Fruit fly (Drosophila melanogaster) whole organism, embryonic: ENCODE results near the gene CG5500.

Source experiments
- Atf6 ChIP-seq: fragments of 200-800 bp; sonication (Bioruptor generic); IDR thresholded peaks from 2 replicates; pipeline ENCODE4 v1.3.6; 2022; ENCODE audit warnings: missing biosample characterization, missing genetic modification characterization
- BtbVII ChIP-seq: fragments of 200-800 bp; sonication (Bioruptor generic); optimal IDR thresholded peaks from 3 replicates; lab custom pipeline; 2017; ENCODE audit warnings: missing biosample characterization, mild to moderate bottlenecking, missing genetic modification characterization
- C15 ChIP-seq: fragments of 200-800 bp; sonication (Bioruptor generic); IDR thresholded peaks from 3 replicates; pipeline ENCODE4 v1.3.6; 2022; ENCODE audit warnings: missing biosample characterization, missing genetic modification characterization
- CG12104 ChIP-seq: fragments of 200-800 bp; sonication (Bioruptor generic); optimal IDR thresholded peaks from 3 replicates; lab custom pipeline; 2016; ENCODE audit warnings: missing biosample characterization, missing genetic modification characterization
- CG12219 ChIP-seq: fragments of 200-800 bp; sonication (Bioruptor generic); optimal IDR thresholded peaks from 3 replicates; lab custom pipeline; 2018; ENCODE audit warnings: missing biosample characterization, mild to moderate bottlenecking, missing genetic modification characterization
- CG1233 ChIP-seq: fragments of 200-800 bp; sonication (Bioruptor generic); optimal IDR thresholded peaks from 4 replicates; lab custom pipeline; 2018; ENCODE audit warnings: missing biosample characterization, mild to moderate bottlenecking, missing genetic modification characterization
- CG12659 ChIP-seq: fragments of 200-800 bp; sonication (Bioruptor generic); optimal IDR thresholded peaks from 3 replicates; lab custom pipeline; 2017; ENCODE audit warnings: mild to moderate bottlenecking, missing biosample characterization, missing genetic modification reagents, missing genetic modification characterization
- CG12769 ChIP-seq: fragments of 200-800 bp; sonication (Bioruptor generic); optimal IDR thresholded peaks from 2 replicates; lab custom pipeline; 2019; ENCODE audit warnings: missing biosample characterization, mild to moderate bottlenecking, missing genetic modification characterization, moderate library complexity
- CG13624 ChIP-seq: fragments of 200-800 bp; sonication (Bioruptor generic); optimal IDR thresholded peaks from 2 replicates; lab custom pipeline; 2016; ENCODE audit warnings: missing biosample characterization, missing genetic modification characterization
- CG15073 ChIP-seq: fragments of 200-800 bp; sonication (Bioruptor generic); optimal IDR thresholded peaks from 2 replicates; lab custom pipeline; 2016; ENCODE audit warnings: missing biosample characterization, missing genetic modification characterization
- CG17802 ChIP-seq: fragments of 200-800 bp; sonication (Bioruptor generic); optimal IDR thresholded peaks from 2 replicates; lab custom pipeline; 2018; ENCODE audit warnings: missing biosample characterization, mild to moderate bottlenecking, missing genetic modification characterization, moderate library complexity
- CG17829 ChIP-seq: fragments of 200-800 bp; optimal IDR thresholded peaks from 2 replicates; lab custom pipeline; 2019; ENCODE audit warnings: missing biosample characterization, mild to moderate bottlenecking, missing genetic modification characterization, moderate library complexity
- CG17912 ChIP-seq: fragments of 200-800 bp; sonication (Bioruptor generic); optimal IDR thresholded peaks from 2 replicates; lab custom pipeline; 2018; ENCODE audit warnings: missing biosample characterization, mild to moderate bottlenecking, missing genetic modification characterization
- CG18619 ChIP-seq: fragments of 200-800 bp; sonication (Bioruptor generic); optimal IDR thresholded peaks from 3 replicates; lab custom pipeline; 2017; ENCODE audit warnings: missing biosample characterization, mild to moderate bottlenecking, missing genetic modification characterization
- CG3065 ChIP-seq: fragments of 200-800 bp; sonication (Bioruptor generic); optimal IDR thresholded peaks from 2 replicates; lab custom pipeline; 2016; ENCODE audit warnings: missing biosample characterization, missing genetic modification characterization
- CG33213 ChIP-seq: fragments of 200-800 bp; sonication (Bioruptor generic); optimal IDR thresholded peaks from 3 replicates; lab custom pipeline; 2016; ENCODE audit warnings: missing biosample characterization, missing genetic modification characterization
- CG34422 ChIP-seq: fragments of 200-800 bp; sonication (Bioruptor generic); IDR thresholded peaks from 3 replicates; pipeline ENCODE4 v1.3.6; 2022; ENCODE audit warnings: missing biosample characterization, missing genetic modification characterization
- CG4282 ChIP-seq: fragments of 200-800 bp; sonication (Bioruptor generic); optimal IDR thresholded peaks from 2 replicates; lab custom pipeline; 2016; ENCODE audit warnings: missing biosample characterization, missing genetic modification characterization
- CG5953 ChIP-seq: fragments of 200-800 bp; sonication (Bioruptor generic); IDR thresholded peaks from 2 replicates; pipeline ENCODE4 v1.3.6; 2022; ENCODE audit warnings: missing biosample characterization, missing genetic modification characterization
- CG7372 ChIP-seq: fragments of 200-800 bp; sonication (Bioruptor generic); IDR thresholded peaks from 2 replicates; pipeline ENCODE4 v1.3.6; 2022; ENCODE audit warnings: missing biosample characterization, missing genetic modification characterization
- CG7987 ChIP-seq: fragments of 200-800 bp; sonication (Bioruptor generic); optimal IDR thresholded peaks from 2 replicates; lab custom pipeline; 2018; ENCODE audit warnings: missing biosample characterization, mild to moderate bottlenecking, missing genetic modification characterization, moderate library complexity
- CG8359 ChIP-seq: fragments of 200-800 bp; sonication (Bioruptor generic); optimal IDR thresholded peaks from 2 replicates; lab custom pipeline; 2017; ENCODE audit warnings: missing biosample characterization, mild to moderate bottlenecking, missing genetic modification characterization, borderline replicate concordance
- CG8944 ChIP-seq: fragments of 200-800 bp; sonication (Bioruptor generic); optimal IDR thresholded peaks from 3 replicates; lab custom pipeline; 2016; ENCODE audit warnings: missing biosample characterization, missing genetic modification characterization
- CG9817 ChIP-seq: fragments of 200-800 bp; sonication (Bioruptor generic); optimal IDR thresholded peaks from 2 replicates; lab custom pipeline; 2018; ENCODE audit warnings: missing biosample characterization, mild to moderate bottlenecking, missing genetic modification characterization, moderate library complexity
- Chrac-16 ChIP-seq: fragments of 200-800 bp; sonication (Bioruptor generic); optimal IDR thresholded peaks from 3 replicates; lab custom pipeline; 2016; ENCODE audit warnings: missing biosample characterization, missing genetic modification characterization
- Dref ChIP-seq: fragments of 200-800 bp; sonication (Bioruptor generic); IDR thresholded peaks from 2 replicates; pipeline ENCODE4 v1.3.6; 2022; ENCODE audit warnings: missing biosample characterization, missing genetic modification characterization
- H2.0 ChIP-seq: fragments of 200-800 bp; sonication (Bioruptor generic); IDR thresholded peaks from 2 replicates; pipeline ENCODE4 v1.3.6; 2022; ENCODE audit warnings: missing biosample characterization, missing genetic modification characterization
- Med ChIP-seq: fragments of 200-800 bp; sonication (Bioruptor generic); peaks from one replicate; lab custom pipeline; 2016; ENCODE audit warnings: missing biosample characterization, missing genetic modification characterization, mild to moderate bottlenecking, inconsistent platforms, moderate library complexity
- NFAT ChIP-seq: fragments of 200-800 bp; sonication (Bioruptor generic); IDR thresholded peaks from 2 replicates; pipeline ENCODE4 v1.3.6; 2022; ENCODE audit warnings: missing biosample characterization, missing genetic modification characterization
- NK7.1 ChIP-seq: fragments of 200-800 bp; sonication (Bioruptor generic); optimal IDR thresholded peaks from 3 replicates; lab custom pipeline; 2016; ENCODE audit warnings: missing biosample characterization, missing genetic modification characterization
- PHDP ChIP-seq: fragments of 200-800 bp; sonication (Bioruptor generic); optimal IDR thresholded peaks from 3 replicates; lab custom pipeline; 2018; ENCODE audit warnings: missing biosample characterization, mild to moderate bottlenecking, missing genetic modification characterization, moderate library complexity
- Pdp1 ChIP-seq, 2 experiments: fragments of 200-800 bp; sonication (Bioruptor generic); optimal IDR thresholded peaks; 3 replicates each; lab custom pipeline; 2016; ENCODE audit warnings: missing biosample characterization in 2 of 2, missing genetic modification characterization in 2 of 2, mild to moderate bottlenecking in 1 of 2, moderate library complexity in 1 of 2
- Rfx ChIP-seq: fragments of 200-800 bp; sonication (Bioruptor generic); IDR thresholded peaks from 2 replicates; pipeline ENCODE4 v1.3.6; 2022; ENCODE audit warnings: missing biosample characterization, missing genetic modification characterization
- Sox100B ChIP-seq: fragments of 200-800 bp; sonication (Bioruptor generic); optimal IDR thresholded peaks from 3 replicates; lab custom pipeline; 2018; ENCODE audit warnings: missing biosample characterization, mild to moderate bottlenecking, missing genetic modification characterization
- ac ChIP-seq: fragments of 200-800 bp; sonication (Bioruptor generic); optimal IDR thresholded peaks from 3 replicates; lab custom pipeline; 2017; ENCODE audit warnings: missing biosample characterization, mild to moderate bottlenecking, missing genetic modification characterization
- ash1 ChIP-seq: fragments of 200-800 bp; sonication (Bioruptor generic); optimal IDR thresholded peaks from 2 replicates; lab custom pipeline; 2018; ENCODE audit warnings: missing biosample characterization, mild to moderate bottlenecking, missing genetic modification characterization
- cad ChIP-seq: fragments of >200 bp; optimal IDR thresholded peaks from 2 replicates; lab custom pipeline; 2017; ENCODE audit warnings: missing biosample characterization, missing genetic modification characterization
- dimm ChIP-seq: fragments of 200-800 bp; sonication (Bioruptor generic); IDR thresholded peaks from 2 replicates; pipeline ENCODE4 v1.3.6; 2022; ENCODE audit warnings: missing biosample characterization, missing genetic modification characterization
- dm ChIP-seq: fragments of 200-800 bp; sonication (Bioruptor generic); optimal IDR thresholded peaks from 3 replicates; lab custom pipeline; 2016; ENCODE audit warnings: missing biosample characterization, missing genetic modification characterization
- en ChIP-seq: fragments of 200-800 bp; sonication (Bioruptor generic); optimal IDR thresholded peaks from 2 replicates; lab custom pipeline; 2016; ENCODE audit warnings: missing biosample characterization, missing genetic modification characterization
- esg ChIP-seq: fragments of 200-800 bp; sonication (Bioruptor generic); conservative IDR thresholded peaks from 2 replicates; pipeline ENCODE4 v1.3.6; 2022; ENCODE audit warnings: missing biosample characterization, missing genetic modification characterization
- eyg ChIP-seq: fragments of 200-800 bp; sonication (Bioruptor generic); optimal IDR thresholded peaks from 3 replicates; lab custom pipeline; 2016; ENCODE audit warnings: missing biosample characterization, missing genetic modification characterization
- fu2 ChIP-seq: fragments of 200-800 bp; sonication (Bioruptor generic); optimal IDR thresholded peaks from 2 replicates; lab custom pipeline; 2016; ENCODE audit warnings: missing biosample characterization, missing genetic modification characterization
- grn ChIP-seq: fragments of 200-800 bp; sonication (Bioruptor generic); optimal IDR thresholded peaks from 3 replicates; lab custom pipeline; 2017; ENCODE audit warnings: missing biosample characterization, missing genetic modification characterization
- nerfin-1 ChIP-seq: fragments of 200-800 bp; sonication (Bioruptor generic); optimal IDR thresholded peaks from 3 replicates; lab custom pipeline; 2019; ENCODE audit warnings: missing biosample characterization, mild to moderate bottlenecking, missing genetic modification characterization, moderate library complexity
- pum ChIP-seq: fragments of 200-800 bp; sonication (Bioruptor generic); optimal IDR thresholded peaks from 2 replicates; lab custom pipeline; 2016; ENCODE audit warnings: missing biosample characterization, missing genetic modification characterization
- scrt ChIP-seq: fragments of 200-800 bp; sonication (Bioruptor generic); optimal IDR thresholded peaks from 2 replicates; lab custom pipeline; 2018; ENCODE audit warnings: missing biosample characterization, mild to moderate bottlenecking, missing genetic modification characterization, moderate library complexity
- sqz ChIP-seq: fragments of 200-800 bp; sonication (Bioruptor generic); optimal IDR thresholded peaks from 3 replicates; lab custom pipeline; 2018; ENCODE audit warnings: missing biosample characterization, mild to moderate bottlenecking, missing genetic modification characterization
- sr ChIP-seq: fragments of 200-800 bp; sonication (Bioruptor generic); IDR thresholded peaks from 3 replicates; pipeline ENCODE4 v1.3.6; 2022; ENCODE audit warnings: missing biosample characterization, missing genetic modification characterization
- toy ChIP-seq: fragments of 200-800 bp; sonication (Bioruptor generic); IDR thresholded peaks from 2 replicates; pipeline ENCODE4 v1.3.6; 2022; ENCODE audit warnings: missing biosample characterization, missing genetic modification characterization
- tx ChIP-seq: fragments of 200-800 bp; sonication (Bioruptor generic); optimal IDR thresholded peaks from 2 replicates; lab custom pipeline; 2016; ENCODE audit warnings: missing biosample characterization, missing genetic modification characterization
- vvl ChIP-seq: fragments of 200-800 bp; sonication (Bioruptor generic); IDR thresholded peaks from 2 replicates; pipeline ENCODE4 v1.3.6; 2022; ENCODE audit warnings: missing biosample characterization, missing genetic modification characterization
- zfh1 ChIP-seq: fragments of 200-800 bp; sonication (Bioruptor generic); IDR thresholded peaks from 3 replicates; pipeline ENCODE4 v1.3.6; 2022; ENCODE audit warnings: missing biosample characterization, missing genetic modification characterization

Gene CG5500

DNA sequence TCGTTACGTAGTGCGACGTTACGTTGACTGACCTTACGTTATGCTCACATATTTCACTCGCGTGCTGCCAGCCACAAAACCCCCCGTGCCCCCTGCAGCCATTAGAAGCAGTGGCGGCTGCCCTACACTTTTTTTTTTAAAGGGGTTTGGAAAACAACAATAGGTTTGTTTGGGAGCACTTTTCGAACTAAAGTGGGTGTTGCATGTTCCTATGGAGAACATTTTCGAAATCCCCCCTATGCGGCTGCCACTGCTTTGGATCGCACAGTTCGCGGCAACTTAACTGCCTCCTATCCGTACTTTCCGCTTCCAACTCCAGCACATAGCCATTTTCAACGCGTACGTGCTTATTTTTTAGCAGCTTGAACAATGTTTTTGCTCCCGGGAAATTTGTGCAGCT lies 22.7 kb upstream of the CG5500 start (continued):
- no peak for TF ChIP-seq fu2 (GFP tag; lab: Kevin White, UChicago)
- TF ChIP-seq toy = no peak
- TF ChIP-seq H2.0 (GFP tag; lab: Robert Waterston, UW) = peak; percentile 28; the same call in 1 of the 2 replicates
- TF ChIP-seq tx (GFP tag; lab: Kevin White, UChicago) = no peak
- peak; percentile 1 for TF ChIP-seq CG8944 (GFP tag; lab: Kevin White, UChicago)
- TF ChIP-seq Dref (GFP tag; lab: Robert Waterston, UW) = no peak
- no peak for TF ChIP-seq CG4282 (GFP tag; lab: Kevin White, UChicago)
- peak; percentile 51 for TF ChIP-seq vvl
- no peak for TF ChIP-seq CG18619 (GFP tag; lab: Kevin White, UChicago)
- TF ChIP-seq en = no peak
- no peak for TF ChIP-seq sqz
- peak; percentile 17; the same call in 1 of the 2 replicates for TF ChIP-seq esg (GFP tag; lab: Robert Waterston, UW)
- TF ChIP-seq sr = no peak
- no peak for TF ChIP-seq CG1233 (GFP tag; lab: Kevin White, UChicago)
- TF ChIP-seq CG12659 (GFP tag; lab: Kevin White, UChicago) = no peak
- TF ChIP-seq dm (GFP tag; lab: Kevin White, UChicago) = no peak
- no peak for TF ChIP-seq CG3065 (GFP tag; lab: Kevin White, UChicago)
- peak; percentile 82 for TF ChIP-seq Med (GFP tag; lab: Kevin White, UChicago)
- TF ChIP-seq nerfin-1 (tag; lab: Kevin White, UChicago) = no peak
- no peak for TF ChIP-seq CG8359
- TF ChIP-seq ac = no peak
- no peak for TF ChIP-seq PHDP
- TF ChIP-seq Sox100B = no peak
- TF ChIP-seq pum (GFP tag; lab: Kevin White, UChicago) = no peak
- no peak for TF ChIP-seq CG12104 (GFP tag; lab: Kevin White, UChicago)
- TF ChIP-seq scrt = no peak
- no peak for TF ChIP-seq cad (GFP tag; lab: Kevin White, UChicago)
- no peak for TF ChIP-seq CG17829
- TF ChIP-seq CG33213 (GFP tag; lab: Kevin White, UChicago) = no peak
- no peak for TF ChIP-seq Pdp1 (GFP tag; optimal IDR thresholded peaks at IDR 0.05; lab: Kevin White, UChicago)
- no peak for TF ChIP-seq CG9817 (tag; lab: Kevin White, UChicago)
- TF ChIP-seq CG5953 (GFP tag; lab: Robert Waterston, UW) = no peak
- TF ChIP-seq CG12769 (tag; lab: Kevin White, UChicago) = no peak
- no peak for TF ChIP-seq CG7987 (GFP tag; lab: Kevin White, UChicago)
- TF ChIP-seq ash1 (GFP tag; lab: Kevin White, UChicago) = no peak
- no peak for TF ChIP-seq CG15073 (GFP tag; lab: Kevin White, UChicago)
- TF ChIP-seq CG17912 (GFP tag; lab: Kevin White, UChicago) = no peak
- TF ChIP-seq Rfx = peak; percentile 63
- no peak for TF ChIP-seq C15
- peak; percentile 44; the same call in 1 of the 2 replicates for TF ChIP-seq Atf6 (GFP tag; lab: Robert Waterston, UW)
- no peak for TF ChIP-seq Chrac-16 (GFP tag; lab: Kevin White, UChicago)
- no peak for TF ChIP-seq CG17802
- no peak for TF ChIP-seq eyg (GFP tag; lab: Kevin White, UChicago)
- peak; percentile 55; the same call in 2 of the 3 replicates for TF ChIP-seq zfh1 (GFP tag; lab: Robert Waterston, UW)
- TF ChIP-seq CG34422 (GFP tag; lab: Robert Waterston, UW) = peak; percentile 38; the same call in 1 of the 3 replicates
- TF ChIP-seq grn (GFP tag; lab: Kevin White, UChicago) = no peak
- TF ChIP-seq dimm = no peak
- peak; percentile 28; the same call in 1 of the 2 replicates for TF ChIP-seq NFAT (GFP tag; lab: Robert Waterston, UW)
- TF ChIP-seq BtbVII (GFP tag; lab: Kevin White, UChicago) = no peak
- no peak for TF ChIP-seq CG12219 (GFP tag; lab: Kevin White, UChicago)
- no peak for TF ChIP-seq CG13624 (GFP tag; lab: Kevin White, UChicago)
- no peak for TF ChIP-seq NK7.1 (GFP tag; lab: Kevin White, UChicago)
- TF ChIP-seq CG7372 (GFP tag; lab: Robert Waterston, UW) = no peak
